Worm (Caenorhabditis elegans) whole organism, L4 larva: Measurements from ENCODE around the gene T08G5.3.

ENCODE experiments used
- D1046.2 ChIP-seq: fragments of 200-800 bp; sonication (Bioruptor generic); IDR thresholded peaks from 2 replicates; pipeline ENCODE4 v1.3.6; 2022; ENCODE audit warnings: missing genetic modification characterization, missing compliant biosample characterization
- F37D6.2 ChIP-seq: sonication (generic microtip); optimal IDR thresholded peaks from 2 replicates; lab custom pipeline; 2016; ENCODE audit warnings: mild to moderate bottlenecking, missing genetic modification characterization, missing compliant biosample characterization
- F49E8.2 ChIP-seq: sonication (generic microtip); optimal IDR thresholded peaks from 2 replicates; lab custom pipeline; 2016; ENCODE audit warnings: missing compliant biosample characterization, mild to moderate bottlenecking, missing genetic modification characterization, borderline replicate concordance
- R02D3.7 ChIP-seq: fragments of 150-350 bp; sonication (generic microtip); optimal IDR thresholded peaks from 3 replicates; lab custom pipeline; 2014; ENCODE audit warnings: missing biosample characterization, missing genetic modification characterization
- T26A8.4 ChIP-seq: fragments of 200-800 bp; sonication (Bioruptor generic); IDR thresholded peaks from 2 replicates; pipeline ENCODE4 v1.3.6; 2022; ENCODE audit warnings: missing genetic modification characterization, missing compliant biosample characterization
- Y105C5A.15 ChIP-seq: fragments of 200-800 bp; sonication (Bioruptor generic); IDR thresholded peaks from 2 replicates; pipeline ENCODE4 v1.3.6; 2022; ENCODE audit warnings: missing genetic modification characterization, missing compliant biosample characterization
- Y48G9A.11 ChIP-seq: fragments of 200-800 bp; sonication (Bioruptor generic); IDR thresholded peaks from 2 replicates; pipeline ENCODE4 v1.3.6; 2022; ENCODE audit warnings: missing genetic modification reagents, missing genetic modification characterization, missing compliant biosample characterization
- attf-4 ChIP-seq: sonication (generic microtip); optimal IDR thresholded peaks from 3 replicates; lab custom pipeline; 2017; ENCODE audit warnings: missing biosample characterization, missing genetic modification characterization
- ceh-20 ChIP-seq: fragments of 200-800 bp; sonication (Bioruptor generic); IDR thresholded peaks from 2 replicates; pipeline ENCODE4 v1.3.6; 2022; ENCODE audit warnings: missing genetic modification reagents, missing genetic modification characterization, missing compliant biosample characterization
- cey-2 ChIP-seq: sonication (generic microtip); optimal IDR thresholded peaks from 3 replicates; lab custom pipeline; 2017; ENCODE audit warnings: missing genetic modification characterization, mild to moderate bottlenecking, missing compliant biosample characterization, antibody characterized with exemption, borderline replicate concordance; ENCODE audit not compliant: insufficient read depth
- daf-19 ChIP-seq: fragments of 200-800 bp; sonication (Bioruptor generic); conservative IDR thresholded peaks from 2 replicates; pipeline ENCODE4 v1.3.6; 2022; ENCODE audit warnings: missing genetic modification characterization, missing compliant biosample characterization
- daf-8 ChIP-seq: fragments of 200-800 bp; sonication (Bioruptor generic); IDR thresholded peaks from 2 replicates; pipeline ENCODE4 v1.3.6; 2022; ENCODE audit warnings: missing genetic modification characterization, missing compliant biosample characterization
- dmd-6 ChIP-seq: fragments of 200-800 bp; sonication (Bioruptor generic); IDR thresholded peaks from 2 replicates; pipeline ENCODE4 v1.3.6; 2022; ENCODE audit warnings: missing genetic modification reagents, missing genetic modification characterization, missing compliant biosample characterization
- egl-43 ChIP-seq: fragments of 200-800 bp; sonication (Bioruptor generic); IDR thresholded peaks from 2 replicates; pipeline ENCODE4 v1.3.6; 2022; ENCODE audit warnings: missing genetic modification reagents, missing genetic modification characterization, missing compliant biosample characterization
- fkh-10 ChIP-seq: fragments of 150-350 bp; optimal IDR thresholded peaks from 2 replicates; lab custom pipeline; 2014; ENCODE audit warnings: missing biosample characterization, missing genetic modification reagents, missing genetic modification characterization
- hmg-1.1 ChIP-seq: fragments of 200-800 bp; sonication (Bioruptor generic); IDR thresholded peaks from 2 replicates; pipeline ENCODE4 v1.3.6; 2022; ENCODE audit warnings: missing genetic modification reagents, missing genetic modification characterization, missing compliant biosample characterization
- lim-7 ChIP-seq: fragments of 200-800 bp; sonication (Bioruptor generic); IDR thresholded peaks from 2 replicates; pipeline ENCODE4 v1.3.6; 2022; ENCODE audit warnings: missing genetic modification characterization, missing compliant biosample characterization
- lin-39 ChIP-seq: fragments of 150-350 bp; optimal IDR thresholded peaks from 2 replicates; lab custom pipeline; 2014; ENCODE audit warnings: missing biosample characterization, missing genetic modification reagents, missing genetic modification characterization
- madf-5 ChIP-seq, 2 experiments: fragments of 200-800 bp; sonication (Bioruptor generic); IDR thresholded peaks; 2 replicates each; pipeline ENCODE4 v1.3.6; 2022; ENCODE audit warnings: missing compliant biosample characterization in 2 of 2, missing genetic modification characterization in 2 of 2
- madf-9 ChIP-seq: fragments of 200-800 bp; sonication (Bioruptor generic); conservative IDR thresholded peaks from 2 replicates; pipeline ENCODE4 v1.3.6; 2022; ENCODE audit warnings: missing genetic modification reagents, missing genetic modification characterization, missing compliant biosample characterization
- mdt-29 ChIP-seq: fragments of 200-800 bp; sonication (Bioruptor generic); IDR thresholded peaks from 2 replicates; pipeline ENCODE4 v1.3.6; 2022; ENCODE audit warnings: missing genetic modification reagents, missing genetic modification characterization, missing compliant biosample characterization
- mep-1 ChIP-seq: fragments of 150-350 bp; sonication (generic microtip); optimal IDR thresholded peaks from 3 replicates; lab custom pipeline; 2014; ENCODE audit warnings: missing biosample characterization, missing genetic modification characterization
- mxl-3 ChIP-seq: fragments of 200-800 bp; sonication (Bioruptor generic); optimal IDR thresholded peaks from 2 replicates; lab custom pipeline; 2018; ENCODE audit warnings: mild to moderate bottlenecking, missing genetic modification characterization, missing compliant biosample characterization
- nhr-111 ChIP-seq: fragments of 200-800 bp; sonication (Bioruptor generic); optimal IDR thresholded peaks from 2 replicates; lab custom pipeline; 2018; ENCODE audit warnings: mild to moderate bottlenecking, missing genetic modification characterization, missing compliant biosample characterization
- nhr-25 ChIP-seq: sonication (generic microtip); optimal IDR thresholded peaks from 2 replicates; lab custom pipeline; 2017; ENCODE audit warnings: missing genetic modification characterization, mild to moderate bottlenecking, missing compliant biosample characterization, antibody characterized with exemption, moderate library complexity, borderline replicate concordance; ENCODE audit not compliant: insufficient read depth
- nhr-28 ChIP-seq: fragments of 150-350 bp; optimal IDR thresholded peaks from 2 replicates; lab custom pipeline; 2014; ENCODE audit warnings: missing biosample characterization, missing genetic modification characterization
- nhr-42 ChIP-seq: fragments of 200-800 bp; sonication (Bioruptor generic); IDR thresholded peaks from 2 replicates; pipeline ENCODE4 v1.3.6; 2022; ENCODE audit warnings: missing genetic modification characterization, missing compliant biosample characterization
- nhr-48 ChIP-seq: sonication (generic microtip); optimal IDR thresholded peaks from 2 replicates; lab custom pipeline; 2016; ENCODE audit warnings: mild to moderate bottlenecking, missing genetic modification characterization, missing compliant biosample characterization
- nhr-77 ChIP-seq: fragments of 150-350 bp; optimal IDR thresholded peaks from 2 replicates; lab custom pipeline; 2014; ENCODE audit warnings: missing biosample characterization, missing genetic modification characterization
- pqm-1 ChIP-seq: sonication (generic microtip); optimal IDR thresholded peaks from 2 replicates; lab custom pipeline; 2017; ENCODE audit warnings: missing biosample characterization, missing genetic modification characterization
- saeg-2 ChIP-seq: fragments of 200-800 bp; sonication (Bioruptor generic); IDR thresholded peaks from 2 replicates; pipeline ENCODE4 v1.3.6; 2022; ENCODE audit warnings: missing genetic modification reagents, missing genetic modification characterization, missing compliant biosample characterization
- sdz-12 ChIP-seq: fragments of 200-800 bp; sonication (Bioruptor generic); optimal IDR thresholded peaks from 2 replicates; lab custom pipeline; 2018; ENCODE audit warnings: mild to moderate bottlenecking, missing genetic modification characterization, missing compliant biosample characterization
- set-16 ChIP-seq: fragments of 200-800 bp; sonication (Bioruptor generic); IDR thresholded peaks from 2 replicates; pipeline ENCODE4 v1.3.6; 2022; ENCODE audit warnings: missing genetic modification reagents, missing genetic modification characterization, missing compliant biosample characterization
- spr-1 ChIP-seq: sonication (generic microtip); optimal IDR thresholded peaks from 2 replicates; lab custom pipeline; 2016; ENCODE audit warnings: mild to moderate bottlenecking, missing genetic modification characterization, missing compliant biosample characterization
- spr-3 ChIP-seq: fragments of 200-800 bp; sonication (Bioruptor generic); optimal IDR thresholded peaks from 2 replicates; lab custom pipeline; 2018; ENCODE audit warnings: mild to moderate bottlenecking, missing genetic modification characterization, missing compliant biosample characterization
- tra-1 ChIP-seq: fragments of 200-800 bp; sonication (Bioruptor generic); IDR thresholded peaks from 2 replicates; pipeline ENCODE4 v1.3.6; 2022; ENCODE audit warnings: missing genetic modification reagents, missing genetic modification characterization, missing compliant biosample characterization
- unc-39 ChIP-seq: sonication (generic microtip); optimal IDR thresholded peaks from 2 replicates; lab custom pipeline; 2017; ENCODE audit warnings: missing biosample characterization, missing genetic modification characterization
- vab-7 ChIP-seq: fragments of 200-800 bp; sonication (Bioruptor generic); IDR thresholded peaks from 2 replicates; pipeline ENCODE4 v1.3.6; 2022; ENCODE audit warnings: missing genetic modification reagents, missing genetic modification characterization, missing compliant biosample characterization
- zag-1 ChIP-seq: fragments of 150-350 bp; optimal IDR thresholded peaks from 2 replicates; lab custom pipeline; 2014; ENCODE audit warnings: missing biosample characterization, missing genetic modification characterization
- zip-11 ChIP-seq: fragments of 200-800 bp; sonication (Bioruptor generic); IDR thresholded peaks from 2 replicates; pipeline ENCODE4 v1.3.6; 2022; ENCODE audit warnings: missing genetic modification characterization, missing compliant biosample characterization
- zip-2 ChIP-seq: fragments of 150-350 bp; optimal IDR thresholded peaks from 2 replicates; lab custom pipeline; 2014; ENCODE audit warnings: missing biosample characterization, missing genetic modification characterization
- ztf-7 ChIP-seq: fragments of 150-350 bp; optimal IDR thresholded peaks from 2 replicates; lab custom pipeline; 2014; ENCODE audit warnings: missing biosample characterization, missing genetic modification characterization

The T08G5.3 gene

DNA sequence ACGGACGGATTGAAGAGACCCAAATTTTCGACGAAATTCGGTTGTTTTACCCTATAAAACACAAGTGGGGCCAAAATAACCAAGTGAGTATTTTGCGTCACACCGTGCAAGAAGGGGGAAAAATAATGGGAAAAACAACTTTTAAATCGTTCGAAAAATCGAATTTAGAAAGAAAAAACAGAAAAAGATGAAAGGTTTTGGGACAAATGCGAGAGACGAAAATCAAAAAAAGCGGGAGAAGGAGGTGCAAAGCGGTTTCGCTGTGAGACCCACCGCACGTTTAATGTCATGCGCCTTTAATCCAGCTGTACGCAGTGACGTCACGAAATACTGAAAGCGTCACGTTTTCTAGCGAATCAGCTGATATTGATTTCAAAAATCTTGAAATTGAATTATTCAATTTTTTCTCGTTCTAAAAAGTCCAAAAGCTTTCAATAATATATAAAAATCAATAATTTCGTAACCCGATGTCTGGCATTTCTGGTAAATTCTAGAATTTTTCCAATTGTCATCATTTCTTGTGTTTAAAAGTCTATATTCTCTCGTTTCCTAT, 15.2 kb downstream of the T08G5.3 start, which contains the start of the genes ddx-17 and aip-1 (continued):
- TF ChIP-seq F49E8.2 (tag; lab: Kevin White, UChicago): no peak
- TF ChIP-seq lin-39 (tag; lab: Kevin White, UChicago): no peak
- no peak for TF ChIP-seq daf-19 (GFP tag; lab: Robert Waterston, UW)
- TF ChIP-seq mdt-29: no peak
- TF ChIP-seq sdz-12 (GFP tag; lab: Kevin White, UChicago): no peak
- TF ChIP-seq hmg-1.1 (GFP tag; lab: Robert Waterston, UW): peak; percentile 58
- TF ChIP-seq nhr-77: peak; percentile 48
- TF ChIP-seq mxl-3 (GFP tag; lab: Kevin White, UChicago): peak; percentile 42
- TF ChIP-seq nhr-48 (tag; lab: Kevin White, UChicago): peak; percentile 30
- TF ChIP-seq Y48G9A.11: no peak
- no peak for TF ChIP-seq nhr-42 (GFP tag; lab: Robert Waterston, UW)
- TF ChIP-seq unc-39 (tag; lab: Kevin White, UChicago): no peak
- TF ChIP-seq pqm-1: no peak
- no peak for TF ChIP-seq madf-9 (GFP tag; lab: Robert Waterston, UW)
- peak; percentile 46; the same call in 1 of the 2 replicates for TF ChIP-seq ceh-20
- TF ChIP-seq nhr-25 (tag; lab: Kevin White, UChicago): peak; percentile 44
- TF ChIP-seq attf-4 (tag; lab: Kevin White, UChicago): no peak
- no peak for TF ChIP-seq daf-8 (GFP tag; lab: Robert Waterston, UW)
- no peak for TF ChIP-seq zag-1
- peak; percentile 15 for TF ChIP-seq fkh-10 (GFP tag; lab: Kevin White, UChicago)
- TF ChIP-seq Y105C5A.15 (GFP tag; lab: Robert Waterston, UW): no peak
- no peak for TF ChIP-seq madf-5 (GFP tag; IDR thresholded peaks at IDR 0.05; lab: Robert Waterston, UW)
- peak; percentile 82 for TF ChIP-seq mep-1 (tag; lab: Kevin White, UChicago)
- no peak for TF ChIP-seq tra-1
- TF ChIP-seq ztf-7 (tag; lab: Kevin White, UChicago): peak; percentile 12
- TF ChIP-seq R02D3.7 (tag; lab: Kevin White, UChicago): no peak
- TF ChIP-seq T26A8.4 (GFP tag; lab: Robert Waterston, UW): 0 out of 2 replicates have a peak, but pooled peaks have one; percentile 57
- TF ChIP-seq, all 104 proteins: peak for 33

DNA sequence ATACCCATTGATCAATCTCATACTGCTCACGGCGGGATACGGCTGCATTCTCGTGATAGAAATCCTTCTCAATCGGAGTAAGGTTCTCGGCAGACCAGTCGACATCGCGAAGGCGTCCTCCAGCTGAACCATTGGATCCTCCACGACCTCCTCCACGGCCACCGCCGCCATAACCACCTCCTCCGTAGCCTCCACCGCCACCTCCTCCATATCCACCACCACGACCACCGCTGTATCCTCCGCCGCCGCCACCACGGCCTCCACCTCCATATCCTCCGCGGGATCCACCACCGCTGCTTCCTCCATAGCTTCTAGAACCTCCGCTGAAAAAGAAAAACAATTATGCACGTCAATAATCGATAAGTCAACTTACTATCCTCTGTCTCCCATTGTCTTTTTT, 15.9 kb downstream of the T08G5.3 start:
- TF ChIP-seq lim-7 (GFP tag; lab: Robert Waterston, UW) (no peak), saeg-2 (0 out of 2 replicates have a peak, but pooled peaks have one; percentile 25), set-16 (GFP tag; lab: Robert Waterston, UW) (peak; percentile 96), madf-5 (GFP tag; IDR thresholded peaks at IDR 0.05; lab: Robert Waterston, UW) (no peak), egl-43 (GFP tag; lab: Robert Waterston, UW) (0 out of 2 replicates have a peak, but pooled peaks have one; percentile 40), vab-7 (GFP tag; lab: Robert Waterston, UW) (0 out of 2 replicates have a peak, but pooled peaks have one; percentile 6)
- TF ChIP-seq, all 104 proteins: peak for 4

DNA sequence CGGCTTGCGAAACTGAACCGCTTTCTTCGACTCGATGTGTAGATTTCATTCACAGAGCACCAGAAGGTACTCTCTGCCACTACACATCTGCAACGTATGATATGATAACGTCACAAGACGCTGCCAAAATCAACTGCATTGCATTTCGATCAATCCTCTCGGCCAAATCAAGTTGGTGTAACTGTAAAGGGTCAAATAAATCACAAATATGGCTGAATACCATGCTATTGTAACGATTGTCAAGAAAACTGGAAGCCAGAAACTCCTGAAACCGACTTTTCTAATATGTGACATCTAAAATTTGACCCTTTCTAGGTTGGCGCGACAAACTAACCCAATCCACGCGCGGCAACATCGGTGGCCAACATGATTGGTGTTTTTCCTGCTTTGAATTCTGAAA, 17.3 kb downstream of the T08G5.3 start:
- TF ChIP-seq cey-2 (tag; lab: Kevin White, UChicago) (no peak), dmd-6 (GFP tag; lab: Robert Waterston, UW) (no peak), spr-1 (tag; lab: Kevin White, UChicago) (no peak), D1046.2 (GFP tag; lab: Robert Waterston, UW) (no peak), nhr-111 (GFP tag; lab: Kevin White, UChicago) (no peak), nhr-28 (tag; lab: Kevin White, UChicago) (no peak), zip-11 (GFP tag; lab: Robert Waterston, UW) (no peak), lin-39 (tag; lab: Kevin White, UChicago) (no peak), lim-7 (GFP tag; lab: Robert Waterston, UW) (no peak), nhr-48 (tag; lab: Kevin White, UChicago) (no peak), zip-2 (tag; lab: Kevin White, UChicago) (no peak), spr-3 (GFP tag; lab: Kevin White, UChicago) (no peak), F37D6.2 (tag; lab: Kevin White, UChicago) (no peak), madf-5 (GFP tag; IDR thresholded peaks at IDR 0.05; lab: Robert Waterston, UW) (no peak)
